Fruit fly (Drosophila melanogaster) whole organism, embryonic: Measurements from ENCODE around the gene CG6923.

Source experiments
- ATbp ChIP-seq: fragments of 200-800 bp; sonication (Bioruptor generic); optimal IDR thresholded peaks from 2 replicates; lab custom pipeline; 2017; ENCODE audit warnings: missing biosample characterization, mild to moderate bottlenecking, missing genetic modification characterization, missing genetic modification reagents
- Asciz ChIP-seq: fragments of 200-800 bp; sonication (Bioruptor generic); optimal IDR thresholded peaks from 2 replicates; lab custom pipeline; 2017; ENCODE audit warnings: missing biosample characterization, mild to moderate bottlenecking, missing genetic modification characterization, missing genetic modification reagents
- Atf-2 ChIP-seq: fragments of 200-800 bp; sonication (Bioruptor generic); optimal IDR thresholded peaks from 2 replicates; lab custom pipeline; 2016; ENCODE audit warnings: missing biosample characterization, missing genetic modification characterization
- CG11398 ChIP-seq: fragments of 200-800 bp; sonication (Bioruptor generic); optimal IDR thresholded peaks from 2 replicates; lab custom pipeline; 2016; ENCODE audit warnings: missing biosample characterization, missing genetic modification characterization
- CG11696 ChIP-seq: fragments of 200-800 bp; sonication (Bioruptor generic); IDR thresholded peaks from 2 replicates; pipeline ENCODE4 v1.3.6; 2022; ENCODE audit warnings: missing biosample characterization, missing genetic modification characterization
- CG13775 ChIP-seq: fragments of 200-800 bp; sonication (Bioruptor generic); optimal IDR thresholded peaks from 3 replicates; lab custom pipeline; 2017; ENCODE audit warnings: missing biosample characterization, mild to moderate bottlenecking, missing genetic modification characterization
- CG13894 ChIP-seq: fragments of 200-800 bp; sonication (Bioruptor generic); optimal IDR thresholded peaks from 3 replicates; lab custom pipeline; 2018; ENCODE audit warnings: missing biosample characterization, mild to moderate bottlenecking, missing genetic modification characterization, moderate library complexity
- CG15011 ChIP-seq: fragments of 200-800 bp; sonication (Bioruptor generic); optimal IDR thresholded peaks from 3 replicates; lab custom pipeline; 2018; ENCODE audit warnings: missing biosample characterization, mild to moderate bottlenecking, missing genetic modification characterization
- CG15479 ChIP-seq: fragments of 200-800 bp; sonication (Bioruptor generic); optimal IDR thresholded peaks from 3 replicates; lab custom pipeline; 2019; ENCODE audit warnings: missing biosample characterization, mild to moderate bottlenecking, missing genetic modification characterization, moderate library complexity
- CG2116 ChIP-seq: fragments of 200-800 bp; sonication (Bioruptor generic); optimal IDR thresholded peaks from 3 replicates; lab custom pipeline; 2018; ENCODE audit warnings: missing biosample characterization, mild to moderate bottlenecking, missing genetic modification characterization
- CG2120 ChIP-seq: fragments of 200-800 bp; sonication (Bioruptor generic); optimal IDR thresholded peaks from 3 replicates; lab custom pipeline; 2016; ENCODE audit warnings: missing biosample characterization, missing genetic modification characterization
- CG34224 ChIP-seq: fragments of 200-800 bp; sonication (Bioruptor generic); IDR thresholded peaks from 3 replicates; pipeline ENCODE4 v1.3.6; 2022; ENCODE audit warnings: missing biosample characterization, missing genetic modification characterization; ENCODE audit not compliant: partially characterized antibody
- CG4360 ChIP-seq: fragments of 200-800 bp; sonication (Bioruptor generic); IDR thresholded peaks from 2 replicates; pipeline ENCODE4 v1.3.6; 2022; ENCODE audit warnings: missing biosample characterization, missing genetic modification characterization
- CG4707 ChIP-seq: fragments of 200-800 bp; sonication (Bioruptor generic); optimal IDR thresholded peaks from 2 replicates; lab custom pipeline; 2018; ENCODE audit warnings: missing biosample characterization, mild to moderate bottlenecking, missing genetic modification characterization, moderate library complexity
- CG8944 ChIP-seq: fragments of 200-800 bp; sonication (Bioruptor generic); optimal IDR thresholded peaks from 3 replicates; lab custom pipeline; 2016; ENCODE audit warnings: missing biosample characterization, missing genetic modification characterization
- CG9437 ChIP-seq: fragments of 200-800 bp; sonication (Bioruptor generic); optimal IDR thresholded peaks from 2 replicates; lab custom pipeline; 2018; ENCODE audit warnings: missing biosample characterization, mild to moderate bottlenecking, missing genetic modification characterization
- CG9609 ChIP-seq: fragments of 200-800 bp; sonication (Bioruptor generic); optimal IDR thresholded peaks from 3 replicates; lab custom pipeline; 2016; ENCODE audit warnings: missing biosample characterization, missing genetic modification characterization
- Dref ChIP-seq: fragments of 200-800 bp; sonication (Bioruptor generic); IDR thresholded peaks from 2 replicates; pipeline ENCODE4 v1.3.6; 2022; ENCODE audit warnings: missing biosample characterization, missing genetic modification characterization
- E2f2 ChIP-seq: fragments of 200-800 bp; sonication (Bioruptor generic); IDR thresholded peaks from 2 replicates; pipeline ENCODE4 v1.3.6; 2022; ENCODE audit warnings: missing biosample characterization, missing genetic modification characterization
- ERR ChIP-seq: fragments of 200-800 bp; sonication (Bioruptor generic); optimal IDR thresholded peaks from 2 replicates; lab custom pipeline; 2016; ENCODE audit warnings: missing biosample characterization, missing genetic modification characterization
- Elba2 ChIP-seq: fragments of 200-800 bp; sonication (Bioruptor generic); optimal IDR thresholded peaks from 3 replicates; lab custom pipeline; 2016; ENCODE audit warnings: missing biosample characterization, missing genetic modification characterization
- GATAe ChIP-seq: fragments of 200-800 bp; sonication (Bioruptor generic); conservative IDR thresholded peaks from 2 replicates; pipeline ENCODE4 v1.3.6; 2022; ENCODE audit warnings: missing biosample characterization, missing genetic modification characterization
- Gsc ChIP-seq: fragments of 200-800 bp; sonication (Bioruptor generic); IDR thresholded peaks from 2 replicates; pipeline ENCODE4 v1.3.6; 2022; ENCODE audit warnings: missing biosample characterization, missing genetic modification characterization
- H2.0 ChIP-seq: fragments of 200-800 bp; sonication (Bioruptor generic); IDR thresholded peaks from 2 replicates; pipeline ENCODE4 v1.3.6; 2022; ENCODE audit warnings: missing biosample characterization, missing genetic modification characterization
- HLH4C ChIP-seq: fragments of 200-800 bp; sonication (Bioruptor generic); IDR thresholded peaks from 3 replicates; pipeline ENCODE4 v1.3.6; 2022; ENCODE audit warnings: missing biosample characterization, missing genetic modification characterization; ENCODE audit not compliant: partially characterized antibody
- Med ChIP-seq: fragments of 200-800 bp; sonication (Bioruptor generic); peaks from one replicate; lab custom pipeline; 2016; ENCODE audit warnings: missing biosample characterization, missing genetic modification characterization, mild to moderate bottlenecking, inconsistent platforms, moderate library complexity
- Sox100B ChIP-seq: fragments of 200-800 bp; sonication (Bioruptor generic); optimal IDR thresholded peaks from 3 replicates; lab custom pipeline; 2018; ENCODE audit warnings: missing biosample characterization, mild to moderate bottlenecking, missing genetic modification characterization
- Trl ChIP-seq, 3 experiments: fragments of >200 bp in 2 of 3; fragments of 200-800 bp in 1 of 3; sonication (Bioruptor generic) in 1 of 3; optimal IDR thresholded peaks; 2 replicates in 1 of 3; 3 replicates in 2 of 3; lab custom pipeline; 2016 to 2017; ENCODE audit warnings: missing biosample characterization in 1 of 3, missing genetic modification characterization in 1 of 3
- Vsx1 ChIP-seq: fragments of 200-800 bp; sonication (Bioruptor generic); optimal IDR thresholded peaks from 2 replicates; lab custom pipeline; 2017; ENCODE audit warnings: missing biosample characterization, mild to moderate bottlenecking, missing genetic modification characterization, missing genetic modification reagents
- abd-A ChIP-seq: fragments of 200-800 bp; sonication (Bioruptor generic); optimal IDR thresholded peaks from 3 replicates; lab custom pipeline; 2019; ENCODE audit warnings: missing biosample characterization, mild to moderate bottlenecking, missing genetic modification characterization, moderate library complexity
- bsh ChIP-seq, 2 experiments: fragments of 200-800 bp; sonication (Bioruptor generic); optimal IDR thresholded peaks; 2 replicates each; lab custom pipeline; 2017 to 2018; ENCODE audit warnings: mild to moderate bottlenecking in 2 of 2, missing biosample characterization in 2 of 2, missing genetic modification characterization in 2 of 2, moderate library complexity in 1 of 2
- cad ChIP-seq: fragments of >200 bp; optimal IDR thresholded peaks from 2 replicates; lab custom pipeline; 2017; ENCODE audit warnings: missing biosample characterization, missing genetic modification characterization
- caup ChIP-seq: fragments of 200-800 bp; sonication (Bioruptor generic); optimal IDR thresholded peaks from 3 replicates; lab custom pipeline; 2017; ENCODE audit warnings: missing biosample characterization, mild to moderate bottlenecking, missing genetic modification characterization, moderate library complexity; ENCODE audit not compliant: severe bottlenecking
- cg ChIP-seq: fragments of 200-800 bp; sonication (Bioruptor generic); optimal IDR thresholded peaks from 3 replicates; lab custom pipeline; 2019; ENCODE audit warnings: missing biosample characterization, mild to moderate bottlenecking, missing genetic modification characterization, moderate library complexity
- chm ChIP-seq: fragments of 200-800 bp; sonication (Bioruptor generic); IDR thresholded peaks from 2 replicates; pipeline ENCODE4 v1.3.6; 2022; ENCODE audit warnings: missing biosample characterization, missing genetic modification characterization
- crol ChIP-seq: fragments of 200-800 bp; sonication (Bioruptor generic); IDR thresholded peaks from 2 replicates; pipeline ENCODE4 v1.3.6; 2022; ENCODE audit warnings: missing biosample characterization, missing genetic modification characterization
- disco-r ChIP-seq: fragments of 200-800 bp; sonication (Bioruptor generic); optimal IDR thresholded peaks from 2 replicates; lab custom pipeline; 2016; ENCODE audit warnings: missing biosample characterization, missing genetic modification characterization
- ems ChIP-seq: fragments of 200-800 bp; sonication (Bioruptor generic); optimal IDR thresholded peaks from 3 replicates; lab custom pipeline; 2016; ENCODE audit warnings: missing biosample characterization, missing genetic modification characterization
- maf-S ChIP-seq: fragments of 200-800 bp; sonication (Bioruptor generic); optimal IDR thresholded peaks from 2 replicates; lab custom pipeline; 2016; ENCODE audit warnings: missing biosample characterization, missing genetic modification characterization
- mld ChIP-seq: fragments of 200-800 bp; sonication (Bioruptor generic); IDR thresholded peaks from 3 replicates; pipeline ENCODE4 v1.3.6; 2022; ENCODE audit warnings: missing biosample characterization, missing genetic modification characterization; ENCODE audit not compliant: partially characterized antibody
- nerfin-1 ChIP-seq: fragments of 200-800 bp; sonication (Bioruptor generic); optimal IDR thresholded peaks from 3 replicates; lab custom pipeline; 2019; ENCODE audit warnings: missing biosample characterization, mild to moderate bottlenecking, missing genetic modification characterization, moderate library complexity
- pros ChIP-seq: fragments of 200-800 bp; sonication (Bioruptor generic); optimal IDR thresholded peaks from 3 replicates; lab custom pipeline; 2019; ENCODE audit warnings: missing biosample characterization, mild to moderate bottlenecking, missing genetic modification characterization, moderate library complexity
- ro ChIP-seq: fragments of 200-800 bp; sonication (Bioruptor generic); IDR thresholded peaks from 2 replicates; pipeline ENCODE4 v1.3.6; 2022; ENCODE audit warnings: missing biosample characterization, missing genetic modification characterization
- row ChIP-seq: fragments of 200-800 bp; sonication (Bioruptor generic); IDR thresholded peaks from 3 replicates; pipeline ENCODE4 v1.3.6; 2022; ENCODE audit warnings: missing biosample characterization, missing genetic modification characterization
- sob ChIP-seq: fragments of 200-800 bp; sonication (Bioruptor generic); IDR thresholded peaks from 2 replicates; pipeline ENCODE4 v1.3.6; 2022; ENCODE audit warnings: missing biosample characterization, missing genetic modification characterization
- sqz ChIP-seq: fragments of 200-800 bp; sonication (Bioruptor generic); optimal IDR thresholded peaks from 3 replicates; lab custom pipeline; 2018; ENCODE audit warnings: missing biosample characterization, mild to moderate bottlenecking, missing genetic modification characterization
- stwl ChIP-seq: fragments of 200-800 bp; sonication (Bioruptor generic); optimal IDR thresholded peaks from 3 replicates; lab custom pipeline; 2018; ENCODE audit warnings: missing biosample characterization, mild to moderate bottlenecking, missing genetic modification characterization, moderate library complexity
- tll ChIP-seq, 2 experiments: fragments of 200-800 bp in 1 of 2; fragments of >200 bp in 1 of 2; sonication (Bioruptor generic) in 1 of 2; optimal IDR thresholded peaks; 2 replicates each; lab custom pipeline; 2017 to 2019; ENCODE audit warnings: missing biosample characterization in 2 of 2, missing genetic modification characterization in 2 of 2, mild to moderate bottlenecking in 1 of 2, moderate library complexity in 1 of 2
- z ChIP-seq: fragments of 200-800 bp; sonication (Bioruptor generic); IDR thresholded peaks from 3 replicates; pipeline ENCODE4 v1.3.6; 2022; ENCODE audit warnings: missing biosample characterization, missing genetic modification characterization
- zen ChIP-seq: fragments of 200-800 bp; sonication (Bioruptor generic); optimal IDR thresholded peaks from 3 replicates; lab custom pipeline; 2018; ENCODE audit warnings: missing biosample characterization, mild to moderate bottlenecking, missing genetic modification characterization, moderate library complexity

CG6923 gene

DNA sequence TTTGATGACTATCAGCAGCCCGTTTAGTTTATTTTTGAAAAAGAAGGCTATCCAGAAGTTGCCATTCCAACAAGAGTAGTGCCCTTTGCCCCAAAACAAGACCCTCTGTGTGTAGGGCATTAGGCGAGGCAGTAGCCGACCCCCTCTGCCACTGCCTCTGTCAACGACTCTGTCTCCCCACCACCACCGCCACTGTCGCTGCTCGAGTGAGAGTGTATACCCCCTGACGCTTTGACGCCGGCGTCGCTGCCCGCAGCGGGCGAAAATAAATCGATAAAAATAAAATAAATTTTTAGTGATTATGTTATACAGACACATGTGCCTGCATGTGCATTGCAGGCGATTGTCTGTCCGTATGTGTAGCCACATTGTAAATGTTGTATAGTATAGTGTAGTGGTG is 27.2 kb upstream of the CG6923 start (continued):
- no peak for TF ChIP-seq ERR (GFP tag; lab: Kevin White, UChicago)
- no peak for TF ChIP-seq CG15011 (GFP tag; lab: Kevin White, UChicago)
- TF ChIP-seq CG9437 (GFP tag; lab: Kevin White, UChicago), result no peak
- no peak for TF ChIP-seq CG15479 (GFP tag; lab: Kevin White, UChicago)
- TF ChIP-seq Elba2 (GFP tag; lab: Kevin White, UChicago), result no peak
- TF ChIP-seq CG2120 (GFP tag; lab: Kevin White, UChicago), result peak; percentile 6
- TF ChIP-seq CG2116 (GFP tag; lab: Kevin White, UChicago), result no peak
- no peak for TF ChIP-seq CG8944
- TF ChIP-seq HLH4C (GFP tag; lab: Robert Waterston, UW), result no peak
- TF ChIP-seq CG13775 (GFP tag; lab: Kevin White, UChicago), result no peak
- no peak for TF ChIP-seq CG11398 (GFP tag; lab: Kevin White, UChicago)
- TF ChIP-seq chm, result peak; percentile 55
- TF ChIP-seq H2.0 (GFP tag; lab: Robert Waterston, UW), result no peak
- no peak for TF ChIP-seq stwl (tag; lab: Kevin White, UChicago)
- TF ChIP-seq GATAe, result no peak
- no peak for TF ChIP-seq Dref
- TF ChIP-seq abd-A (tag; lab: Kevin White, UChicago), result peak; percentile 68
- TF ChIP-seq cad, result no peak
- TF ChIP-seq Asciz (GFP tag; lab: Kevin White, UChicago), result no peak
- no peak for TF ChIP-seq CG4707
- TF ChIP-seq CG11696 (GFP tag; lab: Robert Waterston, UW), result no peak
- TF ChIP-seq ro, result no peak
- TF ChIP-seq E2f2 (GFP tag; lab: Robert Waterston, UW), result no peak
- no peak for TF ChIP-seq maf-S
- no peak for TF ChIP-seq zen (tag; lab: Kevin White, UChicago)
- TF ChIP-seq disco-r (GFP tag; lab: Kevin White, UChicago), result no peak
- TF ChIP-seq Sox100B (GFP tag; lab: Kevin White, UChicago), result no peak
- no peak for TF ChIP-seq Gsc (GFP tag; lab: Robert Waterston, UW)
- TF ChIP-seq caup, result no peak
- TF ChIP-seq Vsx1 (GFP tag; lab: Kevin White, UChicago), result no peak
- no peak for TF ChIP-seq ems (GFP tag; lab: Kevin White, UChicago)
- TF ChIP-seq bsh (GFP tag; optimal IDR thresholded peaks at IDR 0.05; lab: Kevin White, UChicago), result no peak
- TF ChIP-seq Atf-2 (GFP tag; lab: Kevin White, UChicago), result no peak

DNA sequence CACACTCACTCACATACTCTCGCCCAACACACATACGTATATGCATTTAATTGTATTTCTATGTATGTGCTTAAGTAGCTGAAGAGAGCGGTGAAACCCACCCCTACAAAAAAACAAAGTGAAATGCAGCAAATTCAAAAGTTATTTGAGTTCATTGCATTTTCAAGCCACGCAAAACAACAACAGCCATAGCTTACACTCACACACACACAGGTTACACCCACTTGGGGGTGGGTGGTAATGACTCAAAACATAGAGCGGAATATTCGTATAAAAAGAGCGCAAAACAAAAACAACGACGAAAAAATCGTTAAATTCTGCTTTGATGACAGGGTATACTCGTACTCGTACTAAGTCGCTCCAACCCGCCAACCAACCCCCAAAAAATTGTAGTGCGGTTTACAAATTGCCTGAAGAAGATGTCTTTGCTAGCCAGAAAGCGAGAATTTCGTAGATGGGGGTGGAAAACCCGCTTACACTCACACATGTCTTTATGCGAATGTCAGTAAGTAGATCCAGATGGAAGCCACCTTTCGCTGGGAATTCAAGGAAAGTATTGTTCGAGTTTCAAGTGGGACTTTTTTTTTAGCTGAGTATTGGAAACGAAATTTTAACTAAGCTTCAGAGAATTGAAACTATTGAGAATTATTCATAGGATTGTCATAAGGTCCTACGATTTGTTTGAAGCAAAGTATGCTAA is 26.4 kb upstream of the CG6923 start:
- TF ChIP-seq CG13894 (tag; lab: Kevin White, UChicago) (peak; percentile 24), nerfin-1 (tag; lab: Kevin White, UChicago) (peak; percentile 42), pros (peak; percentile 97), Med (peak; percentile 63), sob (no peak), tll (GFP tag; optimal IDR thresholded peaks at IDR 0.05; lab: Kevin White, UChicago) (peak in 1 of 2 experiments; percentile 16), Trl (optimal IDR thresholded peaks at IDR 0.05; lab: Kevin White, UChicago) (peak in 1 of 2 experiments; percentile 19), Trl (GFP tag; optimal IDR thresholded peaks at IDR 0.05; lab: Kevin White, UChicago) (no peak), CG9609 (GFP tag; lab: Kevin White, UChicago) (no peak), mld (GFP tag; lab: Robert Waterston, UW) (no peak), cg (GFP tag; lab: Kevin White, UChicago) (peak; percentile 82), ATbp (no peak), abd-A (tag; lab: Kevin White, UChicago) (peak; percentile 83), CG4360 (GFP tag; lab: Robert Waterston, UW) (0 out of 2 replicates have a peak, but pooled peaks have one; percentile 58), CG34224 (GFP tag; lab: Robert Waterston, UW) (no peak), crol (GFP tag; lab: Robert Waterston, UW) (no peak; the same call in 1 of the 2 replicates), row (GFP tag; lab: Robert Waterston, UW) (peak; percentile 22; the same call in 1 of the 3 replicates), sqz (GFP tag; lab: Kevin White, UChicago) (peak; percentile 13), z (peak; percentile 88)
